Fruit fly (Drosophila melanogaster) whole organism, embryonic: ENCODE results near the gene CG33203.

Source experiments
- Asciz ChIP-seq: fragments of 200-800 bp; sonication (Bioruptor generic); optimal IDR thresholded peaks from 2 replicates; lab custom pipeline; 2017; ENCODE audit warnings: missing biosample characterization, mild to moderate bottlenecking, missing genetic modification characterization, missing genetic modification reagents
- CG10267 ChIP-seq: fragments of 200-800 bp; sonication (Bioruptor generic); optimal IDR thresholded peaks from 2 replicates; lab custom pipeline; 2018; ENCODE audit warnings: missing biosample characterization, mild to moderate bottlenecking, missing genetic modification characterization, moderate library complexity
- CG12071 ChIP-seq: fragments of 200-800 bp; sonication (Bioruptor generic); optimal IDR thresholded peaks from 3 replicates; lab custom pipeline; 2018; ENCODE audit warnings: missing biosample characterization, mild to moderate bottlenecking, missing genetic modification characterization
- CG12236 ChIP-seq: fragments of 200-800 bp; sonication (Bioruptor generic); optimal IDR thresholded peaks from 2 replicates; lab custom pipeline; 2016; ENCODE audit warnings: missing biosample characterization, missing genetic modification characterization
- CG12769 ChIP-seq: fragments of 200-800 bp; sonication (Bioruptor generic); optimal IDR thresholded peaks from 2 replicates; lab custom pipeline; 2019; ENCODE audit warnings: missing biosample characterization, mild to moderate bottlenecking, missing genetic modification characterization, moderate library complexity
- CG15696 ChIP-seq: fragments of 200-800 bp; sonication (Bioruptor generic); optimal IDR thresholded peaks from 2 replicates; lab custom pipeline; 2019; ENCODE audit warnings: missing biosample characterization, mild to moderate bottlenecking, missing genetic modification characterization, moderate library complexity
- CG16815 ChIP-seq: fragments of 200-800 bp; sonication (Bioruptor generic); optimal IDR thresholded peaks from 3 replicates; lab custom pipeline; 2017; ENCODE audit warnings: missing biosample characterization, mild to moderate bottlenecking, missing genetic modification characterization
- CG30431 ChIP-seq: fragments of 200-800 bp; sonication (Bioruptor generic); optimal IDR thresholded peaks from 2 replicates; lab custom pipeline; 2017; ENCODE audit warnings: missing biosample characterization, missing genetic modification characterization
- CG31441 ChIP-seq: fragments of 200-800 bp; sonication (Bioruptor generic); IDR thresholded peaks from 2 replicates; pipeline ENCODE4 v1.3.6; 2022; ENCODE audit warnings: missing biosample characterization, missing genetic modification characterization
- CG32532 ChIP-seq: fragments of 200-800 bp; sonication (Bioruptor generic); IDR thresholded peaks from 2 replicates; pipeline ENCODE4 v1.3.6; 2022; ENCODE audit warnings: missing biosample characterization, missing genetic modification characterization
- CG33213 ChIP-seq: fragments of 200-800 bp; sonication (Bioruptor generic); optimal IDR thresholded peaks from 3 replicates; lab custom pipeline; 2016; ENCODE audit warnings: missing biosample characterization, missing genetic modification characterization
- CG34422 ChIP-seq: fragments of 200-800 bp; sonication (Bioruptor generic); IDR thresholded peaks from 3 replicates; pipeline ENCODE4 v1.3.6; 2022; ENCODE audit warnings: missing biosample characterization, missing genetic modification characterization
- CG6272 ChIP-seq: fragments of 200-800 bp; sonication (Bioruptor generic); IDR thresholded peaks from 2 replicates; pipeline ENCODE4 v1.3.6; 2022; ENCODE audit warnings: missing biosample characterization, missing genetic modification characterization
- CG6683 ChIP-seq: fragments of 200-800 bp; sonication (Bioruptor generic); optimal IDR thresholded peaks from 2 replicates; lab custom pipeline; 2017; ENCODE audit warnings: missing biosample characterization, mild to moderate bottlenecking, missing genetic modification characterization, missing genetic modification reagents
- CG6791 ChIP-seq: fragments of 200-800 bp; sonication (Bioruptor generic); IDR thresholded peaks from 3 replicates; pipeline ENCODE4 v1.3.6; 2022; ENCODE audit warnings: missing biosample characterization, missing genetic modification characterization; ENCODE audit not compliant: partially characterized antibody
- CG7987 ChIP-seq: fragments of 200-800 bp; sonication (Bioruptor generic); optimal IDR thresholded peaks from 2 replicates; lab custom pipeline; 2018; ENCODE audit warnings: missing biosample characterization, mild to moderate bottlenecking, missing genetic modification characterization, moderate library complexity
- CG8281 ChIP-seq: fragments of 200-800 bp; sonication (Bioruptor generic); optimal IDR thresholded peaks from 2 replicates; lab custom pipeline; 2018; ENCODE audit warnings: missing biosample characterization, mild to moderate bottlenecking, missing genetic modification characterization, moderate library complexity
- CG8359 ChIP-seq: fragments of 200-800 bp; sonication (Bioruptor generic); optimal IDR thresholded peaks from 2 replicates; lab custom pipeline; 2017; ENCODE audit warnings: missing biosample characterization, mild to moderate bottlenecking, missing genetic modification characterization, borderline replicate concordance
- CG8944 ChIP-seq: fragments of 200-800 bp; sonication (Bioruptor generic); optimal IDR thresholded peaks from 3 replicates; lab custom pipeline; 2016; ENCODE audit warnings: missing biosample characterization, missing genetic modification characterization
- CG9876 ChIP-seq: fragments of 200-800 bp; sonication (Bioruptor generic); optimal IDR thresholded peaks from 2 replicates; lab custom pipeline; 2016; ENCODE audit warnings: missing biosample characterization, missing genetic modification characterization
- CkIIα-i1 ChIP-seq: fragments of 200-800 bp; sonication (Bioruptor generic); IDR thresholded peaks from 2 replicates; pipeline ENCODE4 v1.3.6; 2022; ENCODE audit warnings: missing biosample characterization, missing genetic modification characterization
- CoRest ChIP-seq: fragments of 200-800 bp; sonication (Bioruptor generic); optimal IDR thresholded peaks from 3 replicates; lab custom pipeline; 2018; ENCODE audit warnings: missing biosample characterization, mild to moderate bottlenecking, missing genetic modification characterization, moderate library complexity
- Dref ChIP-seq: fragments of 200-800 bp; sonication (Bioruptor generic); IDR thresholded peaks from 2 replicates; pipeline ENCODE4 v1.3.6; 2022; ENCODE audit warnings: missing biosample characterization, missing genetic modification characterization
- HmgZ ChIP-seq: fragments of 200-800 bp; sonication (Bioruptor generic); optimal IDR thresholded peaks from 2 replicates; lab custom pipeline; 2018; ENCODE audit warnings: missing biosample characterization, mild to moderate bottlenecking, missing genetic modification characterization
- Hr78 ChIP-seq, 2 experiments: fragments of 200-800 bp in 1 of 2; fragments of >200 bp in 1 of 2; sonication (Bioruptor generic) in 1 of 2; optimal IDR thresholded peaks; 2 replicates each; lab custom pipeline; 2017 to 2019; ENCODE audit warnings: missing biosample characterization in 2 of 2, missing genetic modification characterization in 2 of 2, mild to moderate bottlenecking in 1 of 2, moderate library complexity in 1 of 2
- Lhr ChIP-seq: fragments of 200-800 bp; sonication (Bioruptor generic); optimal IDR thresholded peaks from 3 replicates; lab custom pipeline; 2017; ENCODE audit warnings: mild to moderate bottlenecking, missing biosample characterization, missing genetic modification reagents, missing genetic modification characterization
- Nf-YA ChIP-seq: fragments of 200-800 bp; sonication (Bioruptor generic); IDR thresholded peaks from 2 replicates; pipeline ENCODE4 v1.3.6; 2022; ENCODE audit warnings: missing biosample characterization, missing genetic modification characterization
- Opbp ChIP-seq: fragments of 200-800 bp; sonication (Bioruptor generic); IDR thresholded peaks from 3 replicates; pipeline ENCODE4 v1.3.6; 2022; ENCODE audit warnings: missing biosample characterization, missing genetic modification characterization; ENCODE audit not compliant: partially characterized antibody
- PHDP ChIP-seq: fragments of 200-800 bp; sonication (Bioruptor generic); optimal IDR thresholded peaks from 3 replicates; lab custom pipeline; 2018; ENCODE audit warnings: missing biosample characterization, mild to moderate bottlenecking, missing genetic modification characterization, moderate library complexity
- Sry-β ChIP-seq: fragments of 200-800 bp; sonication (Bioruptor generic); optimal IDR thresholded peaks from 2 replicates; lab custom pipeline; 2018; ENCODE audit warnings: missing biosample characterization, mild to moderate bottlenecking, missing genetic modification characterization, moderate library complexity
- amos ChIP-seq: fragments of 200-800 bp; sonication (Bioruptor generic); IDR thresholded peaks from 2 replicates; pipeline ENCODE4 v1.3.6; 2022; ENCODE audit warnings: missing biosample characterization, missing genetic modification characterization; ENCODE audit not compliant: partially characterized antibody
- az2 ChIP-seq: fragments of 200-800 bp; sonication (Bioruptor generic); optimal IDR thresholded peaks from 3 replicates; lab custom pipeline; 2016; ENCODE audit warnings: missing biosample characterization, missing genetic modification characterization
- bab2 ChIP-seq: fragments of 200-800 bp; sonication (Bioruptor generic); optimal IDR thresholded peaks from 2 replicates; lab custom pipeline; 2016; ENCODE audit warnings: missing biosample characterization, missing genetic modification characterization
- bigmax ChIP-seq: fragments of 200-800 bp; sonication (Bioruptor generic); optimal IDR thresholded peaks from 2 replicates; lab custom pipeline; 2018; ENCODE audit warnings: missing biosample characterization, mild to moderate bottlenecking, missing genetic modification characterization
- corto ChIP-seq: fragments of 200-800 bp; sonication (Bioruptor generic); optimal IDR thresholded peaks from 2 replicates; lab custom pipeline; 2016; ENCODE audit warnings: missing biosample characterization, mild to moderate bottlenecking, missing genetic modification characterization, moderate library complexity
- dimm ChIP-seq: fragments of 200-800 bp; sonication (Bioruptor generic); IDR thresholded peaks from 2 replicates; pipeline ENCODE4 v1.3.6; 2022; ENCODE audit warnings: missing biosample characterization, missing genetic modification characterization
- gt ChIP-seq: fragments of 200-800 bp; sonication (Bioruptor generic); IDR thresholded peaks from 2 replicates; pipeline ENCODE4 v1.3.6; 2022; ENCODE audit warnings: missing biosample characterization, missing genetic modification characterization
- hkb ChIP-seq, 2 experiments: fragments of 200-800 bp in 1 of 2; fragments of >200 bp in 1 of 2; sonication (Bioruptor generic) in 1 of 2; IDR thresholded peaks in 1 of 2; optimal IDR thresholded peaks in 1 of 2; 2 replicates each; pipeline versions ENCODE4 v1.3.6 to Lab custom; 2017 to 2022; ENCODE audit warnings: missing biosample characterization in 1 of 2, missing genetic modification characterization in 1 of 2
- knrl ChIP-seq: fragments of 200-800 bp; sonication (Bioruptor generic); IDR thresholded peaks from 3 replicates; pipeline ENCODE4 v1.3.6; 2022; ENCODE audit warnings: missing biosample characterization, missing genetic modification characterization; ENCODE audit not compliant: partially characterized antibody
- lmd ChIP-seq: fragments of 200-800 bp; sonication (Bioruptor generic); IDR thresholded peaks from 2 replicates; pipeline ENCODE4 v1.3.6; 2022; ENCODE audit warnings: missing biosample characterization, missing genetic modification characterization
- oc ChIP-seq: fragments of 200-800 bp; sonication (Bioruptor generic); optimal IDR thresholded peaks from 2 replicates; lab custom pipeline; 2018; ENCODE audit warnings: missing biosample characterization, mild to moderate bottlenecking, missing genetic modification characterization, moderate library complexity
- pfk ChIP-seq: fragments of 200-800 bp; sonication (Bioruptor generic); optimal IDR thresholded peaks from 2 replicates; lab custom pipeline; 2018; ENCODE audit warnings: missing biosample characterization, mild to moderate bottlenecking, missing genetic modification characterization, moderate library complexity
- run ChIP-seq: fragments of 200-800 bp; sonication (Bioruptor generic); optimal IDR thresholded peaks from 3 replicates; lab custom pipeline; 2018; ENCODE audit warnings: missing biosample characterization, mild to moderate bottlenecking, missing genetic modification characterization
- sisA ChIP-seq: fragments of 200-800 bp; sonication (Bioruptor generic); IDR thresholded peaks from 2 replicates; pipeline ENCODE4 v1.3.6; 2022; ENCODE audit warnings: missing biosample characterization, missing genetic modification characterization
- ssp ChIP-seq: fragments of 200-800 bp; sonication (Bioruptor generic); IDR thresholded peaks from 2 replicates; pipeline ENCODE4 v1.3.6; 2022; ENCODE audit warnings: missing biosample characterization, missing genetic modification characterization
- tio ChIP-seq: fragments of 200-800 bp; sonication (Bioruptor generic); optimal IDR thresholded peaks from 2 replicates; lab custom pipeline; 2017; ENCODE audit warnings: missing biosample characterization, missing genetic modification characterization, inconsistent platforms
- vnd ChIP-seq: fragments of 200-800 bp; sonication (Bioruptor generic); IDR thresholded peaks from 3 replicates; pipeline ENCODE4 v1.3.6; 2022; ENCODE audit warnings: missing biosample characterization, missing genetic modification characterization; ENCODE audit not compliant: partially characterized antibody
- yki ChIP-seq: fragments of >200 bp; optimal IDR thresholded peaks from 3 replicates; lab custom pipeline; 2018

The CG33203 gene

DNA sequence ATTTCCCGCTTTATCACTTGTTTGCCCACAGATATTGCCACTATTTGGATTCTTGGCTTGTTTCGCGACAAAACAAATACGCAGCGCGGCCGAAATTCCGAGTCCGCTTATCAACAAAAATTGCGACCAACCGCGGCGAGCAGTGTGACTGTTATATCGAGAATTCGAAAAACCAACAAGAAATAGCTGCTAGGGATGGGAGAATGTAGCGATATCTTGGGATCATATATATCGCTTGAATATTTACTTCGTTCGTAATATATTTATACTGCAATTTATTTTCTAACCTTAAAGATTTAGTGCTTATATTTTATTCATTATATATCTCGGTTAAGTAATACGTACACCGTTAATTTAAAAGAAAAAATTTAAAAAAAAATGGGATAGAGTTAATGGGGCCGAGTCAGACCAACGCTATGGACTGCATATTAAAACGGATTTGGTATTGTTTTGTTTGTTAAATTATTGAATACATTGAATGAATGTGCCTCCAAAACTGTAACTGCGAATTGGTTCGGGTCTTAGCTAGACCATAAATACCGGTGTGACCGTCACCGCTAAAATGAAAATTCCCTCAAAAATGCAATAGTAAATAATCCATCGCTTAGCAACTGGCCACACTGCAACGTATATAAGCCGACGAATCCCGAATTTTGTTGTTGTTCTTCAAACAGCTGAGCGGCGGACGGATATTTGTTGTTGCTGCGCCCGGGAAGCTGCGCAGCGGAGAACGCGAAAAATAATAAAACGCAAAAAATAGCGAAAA lies 42.7 kb downstream of the CG33203 start, which contains the start of the genes Apc and spg (continued):
- TF ChIP-seq CG8944 (no peak), CG8359 (GFP tag; lab: Kevin White, UChicago) (peak; percentile 42), dimm (GFP tag; lab: Robert Waterston, UW) (no peak), ssp (GFP tag; lab: Robert Waterston, UW) (no peak), Dref (GFP tag; lab: Robert Waterston, UW) (no peak; the same call in 1 of the 2 replicates), CG12071 (peak; percentile 71), CG7987 (peak; percentile 76), Nf-YA (GFP tag; lab: Robert Waterston, UW) (0 out of 2 replicates have a peak, but pooled peaks have one; percentile 19), az2 (GFP tag; lab: Kevin White, UChicago) (peak; percentile 29), Asciz (GFP tag; lab: Kevin White, UChicago) (peak; percentile 37), CG8281 (tag; lab: Kevin White, UChicago) (no peak), Sry-β (no peak), CG16815 (GFP tag; lab: Kevin White, UChicago) (peak; percentile 1), CG9876 (GFP tag; lab: Kevin White, UChicago) (no peak), CG32532 (GFP tag; lab: Robert Waterston, UW) (peak; percentile 7), CoRest (tag; lab: Kevin White, UChicago) (peak; percentile 51), CG6272 (GFP tag; lab: Robert Waterston, UW) (0 out of 2 replicates have a peak, but pooled peaks have one; percentile 16), Hr78 (GFP tag; optimal IDR thresholded peaks at IDR 0.05; lab: Kevin White, UChicago) (no peak), CG15696 (tag; lab: Kevin White, UChicago) (peak; percentile 33), CG12769 (tag; lab: Kevin White, UChicago) (peak; percentile 84), CG30431 (GFP tag; lab: Kevin White, UChicago) (no peak), bab2 (GFP tag; lab: Kevin White, UChicago) (peak; percentile 64), knrl (GFP tag; lab: Robert Waterston, UW) (peak; percentile 80), vnd (GFP tag; lab: Robert Waterston, UW) (peak; percentile 64), yki (lab: Kevin White, UChicago) (no peak), amos (GFP tag; lab: Robert Waterston, UW) (peak; percentile 76), CG12236 (GFP tag; lab: Kevin White, UChicago) (no peak), CG33213 (GFP tag; lab: Kevin White, UChicago) (peak; percentile 71), hkb (optimal IDR thresholded peaks at IDR 0.05; lab: Kevin White, UChicago) (no peak), hkb (GFP tag; IDR thresholded peaks at IDR 0.05; lab: Robert Waterston, UW) (peak; percentile 77), CG6683 (GFP tag; lab: Kevin White, UChicago) (no peak), tio (GFP tag; lab: Kevin White, UChicago) (no peak), oc (tag; lab: Kevin White, UChicago) (peak; percentile 17), HmgZ (tag; lab: Kevin White, UChicago) (peak; percentile 38), CkIIα-i1 (GFP tag; lab: Robert Waterston, UW) (no peak), CG10267 (tag; lab: Kevin White, UChicago) (peak; percentile 61), Opbp (GFP tag; lab: Robert Waterston, UW) (peak; percentile 70), bigmax (GFP tag; lab: Kevin White, UChicago) (peak; percentile 51), sisA (GFP tag; lab: Robert Waterston, UW) (no peak), CG31441 (GFP tag; lab: Robert Waterston, UW) (peak; percentile 36), CG34422 (peak; percentile 60; the same call in 1 of the 3 replicates), corto (GFP tag; lab: Kevin White, UChicago) (no peak), pfk (GFP tag; lab: Kevin White, UChicago) (peak; percentile 14), lmd (GFP tag; lab: Robert Waterston, UW) (no peak), PHDP (peak; percentile 53), CG6791 (peak; percentile 39; the same call in 1 of the 3 replicates), run (tag; lab: Kevin White, UChicago) (no peak), gt (GFP tag; lab: Robert Waterston, UW) (no peak), Lhr (peak; percentile 95)
